Fruit fly (Drosophila melanogaster) whole organism, embryonic: ENCODE results near the gene Ndae1.
A peak's percentile ranks its signal among the peaks of the same experiment; 100 is the strongest.

Source experiments
- Abd-B ChIP-seq: fragments of 200-800 bp; sonication (Bioruptor generic); optimal IDR thresholded peaks from 2 replicates; lab custom pipeline; 2018; ENCODE audit warnings: missing biosample characterization, mild to moderate bottlenecking, missing genetic modification characterization, moderate library complexity
- Awh ChIP-seq: fragments of 200-800 bp; sonication (Bioruptor generic); IDR thresholded peaks from 2 replicates; pipeline ENCODE4, ENCODE4 v1.3.6; 2022; ENCODE audit warnings: missing biosample characterization, missing genetic modification characterization
- BEAF-32 ChIP-seq: fragments of 200-800 bp; sonication (Bioruptor generic); optimal IDR thresholded peaks from 3 replicates; lab custom pipeline; 2017; ENCODE audit warnings: missing biosample characterization, missing genetic modification characterization, mild to moderate bottlenecking, moderate library complexity, missing genetic modification reagents
- BtbVII ChIP-seq: fragments of 200-800 bp; sonication (Bioruptor generic); optimal IDR thresholded peaks from 3 replicates; lab custom pipeline; 2017; ENCODE audit warnings: missing biosample characterization, mild to moderate bottlenecking, missing genetic modification characterization
- CG10267 ChIP-seq: fragments of 200-800 bp; sonication (Bioruptor generic); optimal IDR thresholded peaks from 2 replicates; lab custom pipeline; 2018; ENCODE audit warnings: missing biosample characterization, mild to moderate bottlenecking, missing genetic modification characterization, moderate library complexity
- CG11085 ChIP-seq: fragments of 200-800 bp; sonication (Bioruptor generic); IDR thresholded peaks from 2 replicates; pipeline ENCODE4 v1.3.6; 2022; ENCODE audit warnings: missing biosample characterization, missing genetic modification characterization
- CG11723 ChIP-seq: fragments of 200-800 bp; sonication (Bioruptor generic); optimal IDR thresholded peaks from 2 replicates; lab custom pipeline; 2017; ENCODE audit warnings: missing biosample characterization, mild to moderate bottlenecking, missing genetic modification characterization
- CG12071 ChIP-seq: fragments of 200-800 bp; sonication (Bioruptor generic); optimal IDR thresholded peaks from 3 replicates; lab custom pipeline; 2018; ENCODE audit warnings: missing biosample characterization, mild to moderate bottlenecking, missing genetic modification characterization
- CG12942 ChIP-seq: fragments of 200-800 bp; sonication (Bioruptor generic); optimal IDR thresholded peaks from 3 replicates; lab custom pipeline; 2016; ENCODE audit warnings: missing biosample characterization, missing genetic modification characterization
- CG15269 ChIP-seq: fragments of 200-800 bp; sonication (Bioruptor generic); optimal IDR thresholded peaks from 2 replicates; lab custom pipeline; 2018; ENCODE audit warnings: missing biosample characterization, mild to moderate bottlenecking, missing genetic modification characterization, moderate library complexity
- CG16813 ChIP-seq: fragments of 200-800 bp; sonication (Bioruptor generic); IDR thresholded peaks from 3 replicates; pipeline ENCODE4 v1.3.6; 2022; ENCODE audit warnings: missing biosample characterization, missing genetic modification characterization; ENCODE audit not compliant: partially characterized antibody
- CG16863 ChIP-seq: fragments of 200-800 bp; sonication (Bioruptor generic); optimal IDR thresholded peaks from 3 replicates; lab custom pipeline; 2016; ENCODE audit warnings: missing biosample characterization, missing genetic modification characterization
- CG2120 ChIP-seq: fragments of 200-800 bp; sonication (Bioruptor generic); optimal IDR thresholded peaks from 3 replicates; lab custom pipeline; 2016; ENCODE audit warnings: missing biosample characterization, missing genetic modification characterization
- CG31365 ChIP-seq: fragments of 200-800 bp; sonication (Bioruptor generic); optimal IDR thresholded peaks from 2 replicates; lab custom pipeline; 2018; ENCODE audit warnings: missing biosample characterization, mild to moderate bottlenecking, missing genetic modification characterization
- CG31441 ChIP-seq: fragments of 200-800 bp; sonication (Bioruptor generic); IDR thresholded peaks from 2 replicates; pipeline ENCODE4 v1.3.6; 2022; ENCODE audit warnings: missing biosample characterization, missing genetic modification characterization
- CG32767 ChIP-seq: fragments of 200-800 bp; sonication (Bioruptor generic); IDR thresholded peaks from 2 replicates; pipeline ENCODE4 v1.3.6; 2022; ENCODE audit warnings: missing biosample characterization, missing genetic modification characterization
- CG34224 ChIP-seq: fragments of 200-800 bp; sonication (Bioruptor generic); IDR thresholded peaks from 3 replicates; pipeline ENCODE4 v1.3.6; 2022; ENCODE audit warnings: missing biosample characterization, missing genetic modification characterization; ENCODE audit not compliant: partially characterized antibody
- CG6854 ChIP-seq: fragments of 200-800 bp; sonication (Bioruptor generic); optimal IDR thresholded peaks from 3 replicates; lab custom pipeline; 2017; ENCODE audit warnings: missing biosample characterization, mild to moderate bottlenecking, missing genetic modification characterization
- CG7839 ChIP-seq: fragments of 200-800 bp; sonication (Bioruptor generic); optimal IDR thresholded peaks from 3 replicates; lab custom pipeline; 2018; ENCODE audit warnings: missing biosample characterization, mild to moderate bottlenecking, missing genetic modification characterization, moderate library complexity
- Dad ChIP-seq: fragments of 200-800 bp; sonication (Bioruptor generic); optimal IDR thresholded peaks from 3 replicates; lab custom pipeline; 2016; ENCODE audit warnings: missing biosample characterization, missing genetic modification characterization
- Eip74EF ChIP-seq, 2 experiments: fragments of 200-800 bp in 1 of 2; fragments of >200 bp in 1 of 2; sonication (Bioruptor generic) in 1 of 2; optimal IDR thresholded peaks; 2 replicates each; lab custom pipeline; 2017 to 2019; ENCODE audit warnings: missing biosample characterization in 2 of 2, missing genetic modification characterization in 2 of 2, mild to moderate bottlenecking in 1 of 2, moderate library complexity in 1 of 2
- Fer3 ChIP-seq: fragments of 200-800 bp; sonication (Bioruptor generic); optimal IDR thresholded peaks from 2 replicates; lab custom pipeline; 2018; ENCODE audit warnings: missing biosample characterization, mild to moderate bottlenecking, missing genetic modification characterization, moderate library complexity
- Rfx ChIP-seq: fragments of 200-800 bp; sonication (Bioruptor generic); IDR thresholded peaks from 2 replicates; pipeline ENCODE4 v1.3.6; 2022; ENCODE audit warnings: missing biosample characterization, missing genetic modification characterization
- Xrp1 ChIP-seq: fragments of 200-800 bp; sonication (Bioruptor generic); IDR thresholded peaks from 2 replicates; pipeline ENCODE4 v1.3.6; 2022; ENCODE audit warnings: missing biosample characterization, missing genetic modification characterization
- bab2 ChIP-seq: fragments of 200-800 bp; sonication (Bioruptor generic); optimal IDR thresholded peaks from 2 replicates; lab custom pipeline; 2016; ENCODE audit warnings: missing biosample characterization, missing genetic modification characterization
- bigmax ChIP-seq: fragments of 200-800 bp; sonication (Bioruptor generic); optimal IDR thresholded peaks from 2 replicates; lab custom pipeline; 2018; ENCODE audit warnings: missing biosample characterization, mild to moderate bottlenecking, missing genetic modification characterization
- cad ChIP-seq: fragments of >200 bp; optimal IDR thresholded peaks from 2 replicates; lab custom pipeline; 2017; ENCODE audit warnings: missing biosample characterization, missing genetic modification characterization
- chinmo ChIP-seq: fragments of 200-800 bp; sonication (Bioruptor generic); IDR thresholded peaks from 4 replicates; pipeline ENCODE4 v1.3.6; 2022; ENCODE audit warnings: missing biosample characterization, missing genetic modification characterization; ENCODE audit not compliant: partially characterized antibody
- corto ChIP-seq: fragments of 200-800 bp; sonication (Bioruptor generic); optimal IDR thresholded peaks from 2 replicates; lab custom pipeline; 2016; ENCODE audit warnings: missing biosample characterization, mild to moderate bottlenecking, missing genetic modification characterization, moderate library complexity
- gsb-n ChIP-seq: fragments of 200-800 bp; sonication (Bioruptor generic); optimal IDR thresholded peaks from 3 replicates; lab custom pipeline; 2018; ENCODE audit warnings: missing biosample characterization, mild to moderate bottlenecking, missing genetic modification characterization
- pros ChIP-seq: fragments of 200-800 bp; sonication (Bioruptor generic); optimal IDR thresholded peaks from 3 replicates; lab custom pipeline; 2019; ENCODE audit warnings: missing biosample characterization, mild to moderate bottlenecking, missing genetic modification characterization, moderate library complexity
- sd ChIP-seq: fragments of 200-800 bp; sonication (Bioruptor generic); optimal IDR thresholded peaks from 3 replicates; lab custom pipeline; 2018; ENCODE audit warnings: missing biosample characterization, mild to moderate bottlenecking, missing genetic modification characterization, moderate library complexity
- slbo ChIP-seq: fragments of 200-800 bp; sonication (Bioruptor generic); IDR thresholded peaks from 2 replicates; pipeline ENCODE4 v1.3.6; 2022; ENCODE audit warnings: missing biosample characterization, missing genetic modification characterization
- sna ChIP-seq: fragments of 200-800 bp; sonication (Bioruptor generic); IDR thresholded peaks from 2 replicates; pipeline ENCODE4 v1.3.6; 2022; ENCODE audit warnings: missing biosample characterization, missing genetic modification characterization; ENCODE audit not compliant: partially characterized antibody
- vfl ChIP-seq: fragments of 200-800 bp; sonication (Bioruptor generic); optimal IDR thresholded peaks from 2 replicates; lab custom pipeline; 2016; ENCODE audit warnings: missing biosample characterization, missing genetic modification characterization
- vvl ChIP-seq: fragments of 200-800 bp; sonication (Bioruptor generic); IDR thresholded peaks from 2 replicates; pipeline ENCODE4 v1.3.6; 2022; ENCODE audit warnings: missing biosample characterization, missing genetic modification characterization
- zfh1 ChIP-seq: fragments of 200-800 bp; sonication (Bioruptor generic); IDR thresholded peaks from 3 replicates; pipeline ENCODE4 v1.3.6; 2022; ENCODE audit warnings: missing biosample characterization, missing genetic modification characterization

The Ndae1 gene

DNA sequence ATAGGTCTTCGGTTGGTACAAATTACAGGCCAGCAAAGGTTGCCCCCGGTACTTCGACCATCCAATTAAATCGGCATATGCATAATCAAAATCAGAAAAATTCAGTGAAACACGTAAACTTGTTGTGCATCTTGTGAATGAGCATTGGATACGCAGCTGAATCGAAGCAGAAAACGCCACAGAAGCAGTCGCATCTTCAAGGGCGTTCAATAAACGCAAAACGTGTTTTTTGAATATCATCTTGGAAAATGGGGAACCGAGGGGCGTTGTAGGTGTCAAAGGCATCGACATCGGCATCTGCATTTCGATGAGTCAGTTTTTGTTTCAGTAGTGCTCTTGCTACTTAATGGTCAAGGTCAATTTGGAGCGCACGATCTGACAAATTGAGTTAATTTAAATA is 74.8 kb downstream of the Ndae1 start:
- TF ChIP-seq vvl (GFP tag; lab: Robert Waterston, UW) (peak; percentile 62), CG11723 (GFP tag; lab: Kevin White, UChicago) (no peak), bigmax (GFP tag; lab: Kevin White, UChicago) (no peak), gsb-n (tag; lab: Kevin White, UChicago) (peak; percentile 16), CG32767 (GFP tag; lab: Robert Waterston, UW) (no peak), CG6854 (no peak), slbo (GFP tag; lab: Robert Waterston, UW) (no peak), Fer3 (tag; lab: Kevin White, UChicago) (no peak), CG12071 (GFP tag; lab: Kevin White, UChicago) (no peak), Eip74EF (GFP tag; optimal IDR thresholded peaks at IDR 0.05; lab: Kevin White, UChicago) (peak in 1 of 2 experiments; percentile 41), bab2 (GFP tag; lab: Kevin White, UChicago) (no peak), vfl (GFP tag; lab: Kevin White, UChicago) (no peak), CG16813 (GFP tag; lab: Robert Waterston, UW) (no peak), CG15269 (peak; percentile 13), sd (tag; lab: Kevin White, UChicago) (peak; percentile 29), Dad (GFP tag; lab: Kevin White, UChicago) (no peak), CG12942 (GFP tag; lab: Kevin White, UChicago) (no peak), pros (peak; percentile 81), corto (GFP tag; lab: Kevin White, UChicago) (no peak), sna (GFP tag; lab: Robert Waterston, UW) (no peak), CG10267 (tag; lab: Kevin White, UChicago) (no peak), zfh1 (GFP tag; lab: Robert Waterston, UW) (no peak), chinmo (GFP tag; lab: Robert Waterston, UW) (peak; percentile 83; the same call in 2 of the 4 replicates), Awh (GFP tag; lab: Robert Waterston, UW) (peak; percentile 9; the same call in 1 of the 2 replicates), CG2120 (no peak), Xrp1 (GFP tag; lab: Robert Waterston, UW) (no peak), CG11085 (no peak), BEAF-32 (GFP tag; lab: Kevin White, UChicago) (no peak), CG34224 (GFP tag; lab: Robert Waterston, UW) (no peak), Abd-B (GFP tag; lab: Kevin White, UChicago) (no peak), CG16863 (GFP tag; lab: Kevin White, UChicago) (no peak), CG31365 (tag; lab: Kevin White, UChicago) (no peak), Rfx (GFP tag; lab: Robert Waterston, UW) (no peak), BtbVII (GFP tag; lab: Kevin White, UChicago) (no peak), CG31441 (GFP tag; lab: Robert Waterston, UW) (no peak), cad (GFP tag; lab: Kevin White, UChicago) (no peak), CG7839 (tag; lab: Kevin White, UChicago) (no peak)
